Fruit fly (Drosophila melanogaster) whole organism, embryonic: ENCODE results near the gene tbrd-1.

ENCODE experiments used
- ATbp ChIP-seq: fragments of 200-800 bp; sonication (Bioruptor generic); optimal IDR thresholded peaks from 2 replicates; lab custom pipeline; 2017; ENCODE audit warnings: missing biosample characterization, mild to moderate bottlenecking, missing genetic modification characterization, missing genetic modification reagents
- Ada2b ChIP-seq: fragments of 200-800 bp; sonication (Bioruptor generic); IDR thresholded peaks from 2 replicates; pipeline ENCODE4 v1.3.6; 2022; ENCODE audit warnings: missing biosample characterization, missing genetic modification characterization
- B-H1 ChIP-seq: fragments of 200-800 bp; sonication (Bioruptor generic); IDR thresholded peaks from 3 replicates; pipeline ENCODE4 v1.3.6; 2022; ENCODE audit warnings: missing biosample characterization, missing genetic modification characterization
- CG10209 ChIP-seq: fragments of 200-800 bp; sonication (Bioruptor generic); optimal IDR thresholded peaks from 3 replicates; lab custom pipeline; 2017; ENCODE audit warnings: missing biosample characterization, mild to moderate bottlenecking, missing genetic modification characterization, missing genetic modification reagents
- CG1024 ChIP-seq: fragments of 200-800 bp; sonication (Bioruptor generic); IDR thresholded peaks from 2 replicates; pipeline ENCODE4 v1.3.6; 2022; ENCODE audit warnings: missing biosample characterization, missing genetic modification characterization
- CG10543 ChIP-seq: fragments of 200-800 bp; sonication (Bioruptor generic); optimal IDR thresholded peaks from 3 replicates; lab custom pipeline; 2017; ENCODE audit warnings: missing biosample characterization, mild to moderate bottlenecking, missing genetic modification characterization, moderate library complexity
- CG13624 ChIP-seq: fragments of 200-800 bp; sonication (Bioruptor generic); optimal IDR thresholded peaks from 2 replicates; lab custom pipeline; 2016; ENCODE audit warnings: missing biosample characterization, missing genetic modification characterization
- CG3065 ChIP-seq: fragments of 200-800 bp; sonication (Bioruptor generic); optimal IDR thresholded peaks from 2 replicates; lab custom pipeline; 2016; ENCODE audit warnings: missing biosample characterization, missing genetic modification characterization
- CG3995 ChIP-seq: fragments of 200-800 bp; sonication (Bioruptor generic); optimal IDR thresholded peaks from 3 replicates; lab custom pipeline; 2016; ENCODE audit warnings: missing biosample characterization, missing genetic modification characterization
- CG4360 ChIP-seq: fragments of 200-800 bp; sonication (Bioruptor generic); IDR thresholded peaks from 2 replicates; pipeline ENCODE4 v1.3.6; 2022; ENCODE audit warnings: missing biosample characterization, missing genetic modification characterization
- CG4854 ChIP-seq: fragments of 200-800 bp; sonication (Bioruptor generic); optimal IDR thresholded peaks from 2 replicates; lab custom pipeline; 2016; ENCODE audit warnings: missing biosample characterization, missing genetic modification characterization, inconsistent platforms
- CG6683 ChIP-seq: fragments of 200-800 bp; sonication (Bioruptor generic); optimal IDR thresholded peaks from 2 replicates; lab custom pipeline; 2017; ENCODE audit warnings: missing biosample characterization, mild to moderate bottlenecking, missing genetic modification characterization, missing genetic modification reagents
- CG7745 ChIP-seq: fragments of 200-800 bp; sonication (Bioruptor generic); optimal IDR thresholded peaks from 2 replicates; lab custom pipeline; 2018; ENCODE audit warnings: missing biosample characterization, mild to moderate bottlenecking, missing genetic modification characterization, moderate library complexity
- Chrac-16 ChIP-seq: fragments of 200-800 bp; sonication (Bioruptor generic); optimal IDR thresholded peaks from 3 replicates; lab custom pipeline; 2016; ENCODE audit warnings: missing biosample characterization, missing genetic modification characterization
- CrebB ChIP-seq: fragments of 200-800 bp; sonication (Bioruptor generic); optimal IDR thresholded peaks from 3 replicates; lab custom pipeline; 2018; ENCODE audit warnings: missing biosample characterization, mild to moderate bottlenecking, missing genetic modification characterization
- E2f2 ChIP-seq: fragments of 200-800 bp; sonication (Bioruptor generic); IDR thresholded peaks from 2 replicates; pipeline ENCODE4 v1.3.6; 2022; ENCODE audit warnings: missing biosample characterization, missing genetic modification characterization
- Eip74EF ChIP-seq, 2 experiments: fragments of 200-800 bp in 1 of 2; fragments of >200 bp in 1 of 2; sonication (Bioruptor generic) in 1 of 2; optimal IDR thresholded peaks; 2 replicates each; lab custom pipeline; 2017 to 2019; ENCODE audit warnings: missing biosample characterization in 2 of 2, missing genetic modification characterization in 2 of 2, mild to moderate bottlenecking in 1 of 2, moderate library complexity in 1 of 2
- HLH54F ChIP-seq: fragments of 200-800 bp; sonication (Bioruptor generic); optimal IDR thresholded peaks from 3 replicates; lab custom pipeline; 2016; ENCODE audit warnings: missing biosample characterization, missing genetic modification characterization
- Hr3 ChIP-seq: fragments of 200-800 bp; sonication (Bioruptor generic); optimal IDR thresholded peaks from 3 replicates; lab custom pipeline; 2016; ENCODE audit warnings: missing biosample characterization, missing genetic modification characterization
- Hsf ChIP-seq: fragments of 200-800 bp; sonication (Bioruptor generic); optimal IDR thresholded peaks from 3 replicates; lab custom pipeline; 2016; ENCODE audit warnings: missing biosample characterization, missing genetic modification characterization
- Kr ChIP-seq: fragments of 200-800 bp; sonication (Bioruptor generic); optimal IDR thresholded peaks from 2 replicates; lab custom pipeline; 2017; ENCODE audit warnings: missing biosample characterization, mild to moderate bottlenecking, missing genetic modification characterization
- MBD-R2 ChIP-seq: fragments of 200-800 bp; sonication (Bioruptor generic); IDR thresholded peaks from 2 replicates; pipeline ENCODE4 v1.3.6; 2022; ENCODE audit warnings: missing biosample characterization, missing genetic modification characterization
- Meics ChIP-seq: fragments of 200-800 bp; sonication (Bioruptor generic); optimal IDR thresholded peaks from 2 replicates; lab custom pipeline; 2017; ENCODE audit warnings: missing biosample characterization, mild to moderate bottlenecking, missing genetic modification characterization
- Oaz ChIP-seq: fragments of 200-800 bp; sonication (Bioruptor generic); IDR thresholded peaks from 2 replicates; pipeline ENCODE4 v1.3.6; 2022; ENCODE audit warnings: missing biosample characterization, missing genetic modification characterization
- PHDP ChIP-seq: fragments of 200-800 bp; sonication (Bioruptor generic); optimal IDR thresholded peaks from 3 replicates; lab custom pipeline; 2018; ENCODE audit warnings: missing biosample characterization, mild to moderate bottlenecking, missing genetic modification characterization, moderate library complexity
- Sry-δ ChIP-seq: fragments of 200-800 bp; sonication (Bioruptor generic); optimal IDR thresholded peaks from 2 replicates; lab custom pipeline; 2016; ENCODE audit warnings: missing biosample characterization, missing genetic modification characterization
- Taf1 ChIP-seq: fragments of 200-800 bp; sonication (Bioruptor generic); IDR thresholded peaks from 2 replicates; pipeline ENCODE4 v1.3.6; 2022; ENCODE audit warnings: missing biosample characterization, missing genetic modification characterization
- Tbp ChIP-seq: fragments of >200 bp; optimal IDR thresholded peaks from 2 replicates; lab custom pipeline; 2018; ENCODE audit warnings: missing biosample characterization, missing genetic modification characterization
- abd-A ChIP-seq: fragments of 200-800 bp; sonication (Bioruptor generic); optimal IDR thresholded peaks from 3 replicates; lab custom pipeline; 2019; ENCODE audit warnings: missing biosample characterization, mild to moderate bottlenecking, missing genetic modification characterization, moderate library complexity
- cad ChIP-seq: fragments of >200 bp; optimal IDR thresholded peaks from 2 replicates; lab custom pipeline; 2017; ENCODE audit warnings: missing biosample characterization, missing genetic modification characterization
- crol ChIP-seq: fragments of 200-800 bp; sonication (Bioruptor generic); IDR thresholded peaks from 2 replicates; pipeline ENCODE4 v1.3.6; 2022; ENCODE audit warnings: missing biosample characterization, missing genetic modification characterization
- dm ChIP-seq: fragments of 200-800 bp; sonication (Bioruptor generic); optimal IDR thresholded peaks from 3 replicates; lab custom pipeline; 2016; ENCODE audit warnings: missing biosample characterization, missing genetic modification characterization
- dmrt11E ChIP-seq: fragments of 200-800 bp; sonication (Bioruptor generic); optimal IDR thresholded peaks from 3 replicates; lab custom pipeline; 2018; ENCODE audit warnings: missing biosample characterization, mild to moderate bottlenecking, missing genetic modification characterization, moderate library complexity
- ems ChIP-seq: fragments of 200-800 bp; sonication (Bioruptor generic); optimal IDR thresholded peaks from 3 replicates; lab custom pipeline; 2016; ENCODE audit warnings: missing biosample characterization, missing genetic modification characterization
- eyg ChIP-seq: fragments of 200-800 bp; sonication (Bioruptor generic); optimal IDR thresholded peaks from 3 replicates; lab custom pipeline; 2016; ENCODE audit warnings: missing biosample characterization, missing genetic modification characterization
- fd64A ChIP-seq: fragments of 200-800 bp; sonication (Bioruptor generic); optimal IDR thresholded peaks from 3 replicates; lab custom pipeline; 2018; ENCODE audit warnings: missing biosample characterization, mild to moderate bottlenecking, missing genetic modification characterization
- fu2 ChIP-seq: fragments of 200-800 bp; sonication (Bioruptor generic); optimal IDR thresholded peaks from 2 replicates; lab custom pipeline; 2016; ENCODE audit warnings: missing biosample characterization, missing genetic modification characterization
- gsb ChIP-seq: fragments of 200-800 bp; sonication (Bioruptor generic); IDR thresholded peaks from 2 replicates; pipeline ENCODE4 v1.3.6; 2022; ENCODE audit warnings: missing biosample characterization, missing genetic modification characterization
- her ChIP-seq: fragments of 200-800 bp; sonication (Bioruptor generic); optimal IDR thresholded peaks from 2 replicates; lab custom pipeline; 2016; ENCODE audit warnings: missing biosample characterization, missing genetic modification characterization
- lbe ChIP-seq: fragments of 200-800 bp; sonication (Bioruptor generic); optimal IDR thresholded peaks from 2 replicates; lab custom pipeline; 2016; ENCODE audit warnings: missing biosample characterization, mild to moderate bottlenecking, missing genetic modification characterization
- mirr ChIP-seq: fragments of 200-800 bp; sonication (Bioruptor generic); optimal IDR thresholded peaks from 3 replicates; lab custom pipeline; 2018; ENCODE audit warnings: missing biosample characterization, mild to moderate bottlenecking, missing genetic modification characterization
- pfk ChIP-seq: fragments of 200-800 bp; sonication (Bioruptor generic); optimal IDR thresholded peaks from 2 replicates; lab custom pipeline; 2018; ENCODE audit warnings: missing biosample characterization, mild to moderate bottlenecking, missing genetic modification characterization, moderate library complexity
- pho ChIP-seq: fragments of 200-800 bp; sonication (Bioruptor generic); optimal IDR thresholded peaks from 2 replicates; lab custom pipeline; 2016; ENCODE audit warnings: missing biosample characterization, missing genetic modification characterization
- sens ChIP-seq: fragments of 200-800 bp; sonication (Bioruptor generic); peaks from one replicate; lab custom pipeline; 2016; ENCODE audit warnings: missing biosample characterization, missing genetic modification characterization
- sens-2 ChIP-seq: fragments of 200-800 bp; sonication (Bioruptor generic); IDR thresholded peaks from 2 replicates; pipeline ENCODE4 v1.3.6; 2022; ENCODE audit warnings: missing biosample characterization, missing genetic modification characterization
- tio ChIP-seq: fragments of 200-800 bp; sonication (Bioruptor generic); optimal IDR thresholded peaks from 2 replicates; lab custom pipeline; 2017; ENCODE audit warnings: missing biosample characterization, missing genetic modification characterization, inconsistent platforms
- tll ChIP-seq, 2 experiments: fragments of 200-800 bp in 1 of 2; fragments of >200 bp in 1 of 2; sonication (Bioruptor generic) in 1 of 2; optimal IDR thresholded peaks; 2 replicates each; lab custom pipeline; 2017 to 2019; ENCODE audit warnings: missing biosample characterization in 2 of 2, missing genetic modification characterization in 2 of 2, mild to moderate bottlenecking in 1 of 2, moderate library complexity in 1 of 2
- tna ChIP-seq: fragments of 200-800 bp; sonication (Bioruptor generic); IDR thresholded peaks from 2 replicates; pipeline ENCODE4 v1.3.6; 2022; ENCODE audit warnings: missing biosample characterization, missing genetic modification characterization; ENCODE audit not compliant: partially characterized antibody
- tup ChIP-seq: fragments of 200-800 bp; sonication (Bioruptor generic); optimal IDR thresholded peaks from 2 replicates; lab custom pipeline; 2016; ENCODE audit warnings: missing biosample characterization, mild to moderate bottlenecking, missing genetic modification characterization, moderate library complexity
- unc-4 ChIP-seq: fragments of 200-800 bp; sonication (Bioruptor generic); IDR thresholded peaks from 2 replicates; pipeline ENCODE4 v1.3.6; 2022; ENCODE audit warnings: missing biosample characterization, missing genetic modification characterization; ENCODE audit not compliant: partially characterized antibody
- zf30C ChIP-seq: fragments of 200-800 bp; sonication (Bioruptor generic); optimal IDR thresholded peaks from 3 replicates; lab custom pipeline; 2018; ENCODE audit warnings: missing biosample characterization, mild to moderate bottlenecking, missing genetic modification characterization
- zfh1 ChIP-seq: fragments of 200-800 bp; sonication (Bioruptor generic); IDR thresholded peaks from 3 replicates; pipeline ENCODE4 v1.3.6; 2022; ENCODE audit warnings: missing biosample characterization, missing genetic modification characterization

Gene tbrd-1

DNA sequence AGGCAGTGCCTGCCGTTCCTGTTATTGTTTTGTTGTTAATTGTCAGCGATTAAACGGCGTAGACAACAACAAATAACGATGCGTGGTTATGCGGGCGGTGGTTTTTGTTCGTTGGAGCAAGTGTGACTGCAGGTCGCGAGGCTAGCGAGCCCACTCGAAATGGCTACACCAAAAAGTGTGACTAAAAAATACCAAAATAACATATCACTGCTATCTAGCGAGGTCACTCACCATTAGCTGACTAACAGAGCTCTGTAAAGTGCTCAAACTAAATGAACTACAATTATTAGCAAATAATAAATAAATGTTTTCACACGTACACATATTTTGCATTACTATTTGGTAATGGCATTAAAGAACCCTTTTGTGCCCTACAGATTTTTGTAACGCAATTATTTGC is 3.4 kb downstream of the tbrd-1 start, which contains the start of gene Pli (continued):
- TF ChIP-seq CG4854 (GFP tag; lab: Kevin White, UChicago) (no peak), CG10543 (GFP tag; lab: Kevin White, UChicago) (peak; percentile 52), Kr (GFP tag; lab: Kevin White, UChicago) (no peak), CG3995 (GFP tag; lab: Kevin White, UChicago) (peak; percentile 85), Taf1 (no peak), sens (GFP tag; lab: Kevin White, UChicago) (peak; percentile 84), Chrac-16 (no peak), CG1024 (no peak), tup (no peak), MBD-R2 (GFP tag; lab: Robert Waterston, UW) (no peak), CG3065 (GFP tag; lab: Kevin White, UChicago) (no peak), CG7745 (tag; lab: Kevin White, UChicago) (no peak), PHDP (tag; lab: Kevin White, UChicago) (peak; percentile 18), crol (GFP tag; lab: Robert Waterston, UW) (no peak), Hr3 (no peak), dm (GFP tag; lab: Kevin White, UChicago) (peak; percentile 7), ems (GFP tag; lab: Kevin White, UChicago) (no peak), zf30C (GFP tag; lab: Kevin White, UChicago) (no peak), zfh1 (GFP tag; lab: Robert Waterston, UW) (no peak), sens-2 (GFP tag; lab: Robert Waterston, UW) (no peak), fd64A (no peak), CG6683 (no peak), B-H1 (GFP tag; lab: Robert Waterston, UW) (no peak), Oaz (GFP tag; lab: Robert Waterston, UW) (no peak), CrebB (tag; lab: Kevin White, UChicago) (peak; percentile 24), Tbp (GFP tag; lab: Kevin White, UChicago) (no peak), pfk (GFP tag; lab: Kevin White, UChicago) (no peak), tio (GFP tag; lab: Kevin White, UChicago) (no peak), Eip74EF (GFP tag; optimal IDR thresholded peaks at IDR 0.05; lab: Kevin White, UChicago) (peak in 1 of 2 experiments; percentile 40), mirr (GFP tag; lab: Kevin White, UChicago) (peak; percentile 1), unc-4 (no peak), Sry-δ (GFP tag; lab: Kevin White, UChicago) (peak; percentile 32), lbe (peak; percentile 44), gsb (no peak), CG4360 (no peak), Meics (GFP tag; lab: Kevin White, UChicago) (no peak), Hsf (GFP tag; lab: Kevin White, UChicago) (no peak), her (GFP tag; lab: Kevin White, UChicago) (no peak), E2f2 (no peak), abd-A (tag; lab: Kevin White, UChicago) (peak; percentile 42), tna (GFP tag; lab: Robert Waterston, UW) (no peak), cad (GFP tag; lab: Kevin White, UChicago) (no peak), tll (GFP tag; optimal IDR thresholded peaks at IDR 0.05; lab: Kevin White, UChicago) (no peak), fu2 (no peak), CG10209 (GFP tag; lab: Kevin White, UChicago) (no peak), ATbp (GFP tag; lab: Kevin White, UChicago) (no peak), HLH54F (GFP tag; lab: Kevin White, UChicago) (no peak), pho (GFP tag; lab: Kevin White, UChicago) (no peak), eyg (GFP tag; lab: Kevin White, UChicago) (no peak), CG13624 (GFP tag; lab: Kevin White, UChicago) (peak; percentile 42), dmrt11E (tag; lab: Kevin White, UChicago) (no peak), Ada2b (GFP tag; lab: Robert Waterston, UW) (no peak)
